Worm (Caenorhabditis elegans) whole organism, mixed stage, embryonic: ENCODE measurements around the gene fbxa-98.
"Not testable (repeated sequence)": the region's sequence is repeated elsewhere in the genome, so short reads cannot be mapped to it uniquely, and the experiment has no call there.

ENCODE experiments used
- M03D4.4 ChIP-seq: sonication (generic microtip); optimal IDR thresholded peaks from 2 replicates; lab custom pipeline; 2017; ENCODE audit warnings: mild to moderate bottlenecking, missing genetic modification characterization, missing compliant biosample characterization
- blmp-1 ChIP-seq: fragments of 150-350 bp; optimal IDR thresholded peaks from 2 replicates; lab custom pipeline; 2014; ENCODE audit warnings: missing biosample characterization, missing genetic modification characterization
- ceh-39 ChIP-seq: fragments of 150-350 bp; optimal IDR thresholded peaks from 2 replicates; lab custom pipeline; 2014; ENCODE audit warnings: missing biosample characterization, missing genetic modification characterization
- ceh-43 ChIP-seq: fragments of 200-800 bp; sonication (Bioruptor generic); optimal IDR thresholded peaks from 2 replicates; lab custom pipeline; 2018; ENCODE audit warnings: mild to moderate bottlenecking, missing genetic modification characterization, moderate library complexity, missing compliant biosample characterization
- ceh-83 ChIP-seq: fragments of 200-800 bp; sonication (Bioruptor generic); optimal IDR thresholded peaks from 2 replicates; lab custom pipeline; 2018; ENCODE audit warnings: mild to moderate bottlenecking, missing genetic modification characterization, missing compliant biosample characterization
- ces-1 ChIP-seq: fragments of 150-350 bp; optimal IDR thresholded peaks from 2 replicates; lab custom pipeline; 2014; ENCODE audit warnings: missing biosample characterization, missing genetic modification reagents, missing genetic modification characterization
- cnd-1 ChIP-seq: fragments of 200-800 bp; sonication (Bioruptor generic); optimal IDR thresholded peaks from 2 replicates; lab custom pipeline; 2018; ENCODE audit warnings: mild to moderate bottlenecking, missing genetic modification characterization, missing compliant biosample characterization
- drap-1 ChIP-seq: fragments of 200-800 bp; sonication (Bioruptor generic); optimal IDR thresholded peaks from 3 replicates; lab custom pipeline; 2018; ENCODE audit warnings: mild to moderate bottlenecking, missing genetic modification characterization, missing compliant biosample characterization
- elt-1 ChIP-seq: sonication (generic microtip); optimal IDR thresholded peaks from 2 replicates; lab custom pipeline; 2017; ENCODE audit warnings: missing genetic modification characterization, mild to moderate bottlenecking, missing compliant biosample characterization, antibody characterized with exemption, moderate library complexity, borderline replicate concordance; ENCODE audit not compliant: insufficient read depth
- elt-3 ChIP-seq: fragments of 150-350 bp; optimal IDR thresholded peaks from 2 replicates; lab custom pipeline; 2014; ENCODE audit warnings: missing biosample characterization, missing genetic modification characterization
- flh-1 ChIP-seq: fragments of 200-800 bp; sonication (Bioruptor generic); optimal IDR thresholded peaks from 2 replicates; lab custom pipeline; 2018; ENCODE audit warnings: mild to moderate bottlenecking, missing genetic modification characterization, moderate library complexity, missing compliant biosample characterization
- ham-2 ChIP-seq: fragments of 200-800 bp; sonication (Bioruptor generic); optimal IDR thresholded peaks from 2 replicates; lab custom pipeline; 2018; ENCODE audit warnings: mild to moderate bottlenecking, missing genetic modification characterization, missing compliant biosample characterization
- hlh-1 ChIP-seq: fragments of 150-350 bp; optimal IDR thresholded peaks from 2 replicates; lab custom pipeline; 2014; ENCODE audit warnings: missing biosample characterization, missing genetic modification reagents, missing genetic modification characterization
- lsy-2 ChIP-seq: fragments of 150-350 bp; optimal IDR thresholded peaks from 2 replicates; lab custom pipeline; 2014; ENCODE audit warnings: missing biosample characterization, missing genetic modification characterization
- mab-5 ChIP-seq: fragments of 150-350 bp; optimal IDR thresholded peaks from 2 replicates; lab custom pipeline; 2014; ENCODE audit warnings: missing biosample characterization, missing genetic modification characterization
- mep-1 ChIP-seq: fragments of 150-350 bp; optimal IDR thresholded peaks from 2 replicates; lab custom pipeline; 2017; ENCODE audit warnings: missing biosample characterization, missing genetic modification reagents, missing genetic modification characterization, inconsistent platforms
- mls-2 ChIP-seq: sonication (generic microtip); optimal IDR thresholded peaks from 2 replicates; lab custom pipeline; 2016; ENCODE audit warnings: mild to moderate bottlenecking, missing genetic modification characterization, moderate library complexity, missing compliant biosample characterization
- nhr-2 ChIP-seq: fragments of 150-350 bp; optimal IDR thresholded peaks from 2 replicates; lab custom pipeline; 2014; ENCODE audit warnings: missing biosample characterization, missing genetic modification characterization
- nhr-237 ChIP-seq: fragments of 150-350 bp; optimal IDR thresholded peaks from 2 replicates; lab custom pipeline; 2014; ENCODE audit warnings: missing biosample characterization, missing genetic modification characterization
- nhr-76 ChIP-seq: sonication (generic microtip); optimal IDR thresholded peaks from 2 replicates; lab custom pipeline; 2017; ENCODE audit warnings: missing biosample characterization, missing genetic modification characterization
- sem-2 ChIP-seq: fragments of 200-800 bp; sonication (Bioruptor generic); optimal IDR thresholded peaks from 2 replicates; lab custom pipeline; 2018; ENCODE audit warnings: mild to moderate bottlenecking, missing genetic modification characterization, missing compliant biosample characterization
- snpc-4 ChIP-seq: fragments of 150-350 bp; optimal IDR thresholded peaks from 2 replicates; lab custom pipeline; 2014; ENCODE audit warnings: missing biosample characterization, missing genetic modification characterization
- sptf-1 ChIP-seq: sonication (generic microtip); optimal IDR thresholded peaks from 2 replicates; lab custom pipeline; 2017; ENCODE audit warnings: mild to moderate bottlenecking, missing genetic modification characterization, moderate library complexity, missing compliant biosample characterization
- tbx-8 ChIP-seq: fragments of 200-800 bp; sonication (Bioruptor generic); optimal IDR thresholded peaks from 2 replicates; lab custom pipeline; 2018; ENCODE audit warnings: mild to moderate bottlenecking, missing genetic modification characterization, moderate library complexity, missing compliant biosample characterization
- unc-120 ChIP-seq: sonication (generic microtip); optimal IDR thresholded peaks from 2 replicates; lab custom pipeline; 2017; ENCODE audit warnings: missing genetic modification characterization, missing compliant biosample characterization; ENCODE audit not compliant: poor library complexity, severe bottlenecking
- unc-39 ChIP-seq: fragments of 150-350 bp; optimal IDR thresholded peaks from 2 replicates; lab custom pipeline; 2014; ENCODE audit warnings: missing biosample characterization, missing genetic modification characterization
- zip-8 ChIP-seq: fragments of 150-350 bp; optimal IDR thresholded peaks from 2 replicates; lab custom pipeline; 2014; ENCODE audit warnings: missing biosample characterization, missing genetic modification characterization
- ztf-11 ChIP-seq: fragments of 150-350 bp; optimal IDR thresholded peaks from 2 replicates; lab custom pipeline; 2014; ENCODE audit warnings: missing biosample characterization, missing genetic modification characterization

Gene fbxa-98

DNA sequence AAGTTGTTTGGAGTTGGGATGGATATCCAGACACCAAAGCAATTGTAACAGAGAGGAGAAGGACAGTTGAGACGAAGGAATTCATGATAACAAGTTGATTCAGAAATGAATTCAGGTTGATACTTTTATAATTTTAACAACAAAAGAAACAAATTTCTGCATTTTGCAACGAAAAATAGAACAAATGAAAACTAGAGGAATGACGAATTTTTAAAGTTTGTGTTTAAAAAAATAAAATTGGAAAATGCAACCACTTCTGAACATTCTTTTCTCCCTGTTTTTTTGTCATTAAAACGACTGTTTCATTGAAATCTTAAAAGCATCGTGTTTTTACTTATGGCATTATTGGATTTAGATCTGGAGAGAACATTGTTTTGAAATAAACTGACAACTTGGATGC is 29.4 kb downstream of the fbxa-98 start, which contains the start of gene Y45F10C.2:
Gene Y45F10C.2 (minus strand): TSS at position 101 of the 400 bp plus-strand sequence.
- not testable (repeated sequence) for TF ChIP-seq elt-1; unc-120 (tag; lab: Kevin White, UChicago); nhr-76 (tag; lab: Kevin White, UChicago)

- no peak for TF ChIP-seq lsy-2
- TF ChIP-seq flh-1 = no peak
- TF ChIP-seq ces-1 (GFP tag; lab: Kevin White, UChicago) = no peak
- no peak for TF ChIP-seq nhr-76 (tag; lab: Kevin White, UChicago)
- no peak for TF ChIP-seq M03D4.4 (tag; lab: Kevin White, UChicago)
- TF ChIP-seq nhr-2 (tag; lab: Kevin White, UChicago) = no peak
- TF ChIP-seq sem-2 = no peak
- no peak for TF ChIP-seq mab-5 (tag; lab: Kevin White, UChicago)
- TF ChIP-seq mls-2 (tag; lab: Kevin White, UChicago) = no peak
- TF ChIP-seq drap-1 = no peak
- TF ChIP-seq cnd-1 (tag; lab: Kevin White, UChicago) = no peak
- no peak for TF ChIP-seq ham-2 (GFP tag; lab: Kevin White, UChicago)
Measured at ce11 chrIV:13664090-13664489, 30.9 kb downstream of the fbxa-98 start, which contains the start of gene Y45F10C.4. Y45F10C.4 (minus strand) TSS chrIV:13664190.

DNA sequence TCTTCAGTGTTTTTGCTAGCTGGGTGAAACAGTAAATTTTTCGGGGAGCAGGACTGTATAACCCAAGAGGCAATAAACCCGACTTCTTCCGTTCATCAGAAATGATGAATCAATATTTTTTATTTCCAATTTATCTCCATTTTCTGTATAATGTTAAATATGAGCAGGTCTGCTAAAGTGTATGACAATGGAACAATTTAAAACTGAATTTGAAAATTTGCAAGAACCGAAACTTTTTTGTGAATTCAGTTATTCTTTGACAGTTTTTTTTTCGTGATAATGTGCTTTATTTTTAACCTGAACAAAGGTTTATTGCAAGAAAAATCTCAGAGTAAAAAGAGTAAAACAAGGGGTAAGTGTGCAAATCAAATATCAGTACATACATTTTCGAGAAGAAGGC is 31.9 kb downstream of the fbxa-98 start:
- no peak for TF ChIP-seq mep-1 (tag; lab: Kevin White, UChicago)
- TF ChIP-seq ceh-43 = no peak
- no peak for TF ChIP-seq ztf-11 (tag; lab: Kevin White, UChicago)
- TF ChIP-seq snpc-4 (tag; lab: Kevin White, UChicago) = no peak
- no peak for TF ChIP-seq blmp-1 (tag; lab: Kevin White, UChicago)
- TF ChIP-seq elt-1 = no peak
- TF ChIP-seq sptf-1 (tag; lab: Kevin White, UChicago) = no peak
- TF ChIP-seq mab-5 (tag; lab: Kevin White, UChicago) = no peak
- no peak for TF ChIP-seq nhr-2 (tag; lab: Kevin White, UChicago)
- no peak for TF ChIP-seq unc-39

DNA sequence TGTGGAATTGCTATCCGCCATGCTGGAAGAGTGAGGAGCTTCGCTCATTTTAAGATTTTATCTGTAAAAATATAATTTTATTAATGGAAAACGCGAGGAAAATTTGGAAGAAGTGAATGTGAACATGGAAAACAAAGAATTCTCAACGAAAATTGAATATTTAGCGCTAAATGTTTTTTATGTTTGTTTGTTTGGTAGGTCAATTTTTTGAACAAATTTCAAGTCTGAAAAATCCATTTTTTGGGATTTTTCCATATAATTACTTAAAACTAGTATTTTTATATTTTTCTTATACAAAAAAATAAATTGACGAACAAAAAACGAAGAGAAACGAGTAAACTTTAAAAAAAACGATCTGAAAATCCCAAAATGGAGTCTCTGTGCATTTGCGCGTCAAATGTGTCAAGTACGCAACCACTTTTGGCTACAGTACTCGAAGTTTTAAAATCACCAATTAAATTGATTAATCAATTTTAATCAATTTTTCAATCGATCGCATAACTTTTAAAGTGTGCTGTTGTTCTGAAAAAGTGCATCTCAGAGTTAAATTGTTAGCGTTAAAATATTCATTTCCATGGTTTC is 33.7 kb downstream of the fbxa-98 start, which contains the start of gene fbxa-215:
Gene fbxa-215 (minus strand): TSS at position 61 of the 582 bp plus-strand sequence.
- TF ChIP-seq ces-1 (GFP tag; lab: Kevin White, UChicago) (no peak), ceh-39 (no peak), elt-3 (tag; lab: Kevin White, UChicago) (no peak), ceh-83 (no peak), sptf-1 (tag; lab: Kevin White, UChicago) (no peak), tbx-8 (no peak), blmp-1 (tag; lab: Kevin White, UChicago) (no peak), lsy-2 (no peak), M03D4.4 (tag; lab: Kevin White, UChicago) (no peak)

DNA sequence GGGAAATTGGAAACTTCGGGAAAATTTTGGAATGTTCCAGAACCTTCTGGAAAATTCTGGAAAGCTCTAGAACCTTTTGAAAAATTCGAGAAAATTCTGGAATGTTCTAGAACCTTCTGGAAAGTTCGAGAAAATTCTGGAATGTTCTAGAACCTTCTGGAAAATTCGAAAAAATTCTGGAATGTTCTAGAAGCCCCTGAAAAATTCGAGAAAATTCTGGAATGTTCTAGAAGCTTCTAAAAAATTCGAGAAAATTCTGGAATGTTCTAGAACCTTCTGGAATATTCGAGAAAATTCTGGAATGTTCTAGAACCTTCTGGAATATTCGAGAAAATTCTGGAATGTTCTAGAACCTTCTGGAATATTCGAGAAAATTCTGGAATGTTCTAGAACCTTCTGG is 34.8 kb downstream of the fbxa-98 start:
- TF ChIP-seq ceh-83 = peak; percentile 61

ce11 chrIV:13673504-13673903 is 40.3 kb downstream of the fbxa-98 start, which contains the start of gene oac-48:
oac-48 (plus strand) TSS chrIV:13673804.
- no peak for TF ChIP-seq ceh-39
- no peak for TF ChIP-seq flh-1
- TF ChIP-seq hlh-1 (tag; lab: Kevin White, UChicago) = no peak
- TF ChIP-seq cnd-1 (tag; lab: Kevin White, UChicago) = no peak
- no peak for TF ChIP-seq nhr-237 (tag; lab: Kevin White, UChicago)
- no peak for TF ChIP-seq M03D4.4 (tag; lab: Kevin White, UChicago)

- no peak for TF ChIP-seq snpc-4 (tag; lab: Kevin White, UChicago)
- no peak for TF ChIP-seq blmp-1 (tag; lab: Kevin White, UChicago)
- no peak for TF ChIP-seq nhr-76 (tag; lab: Kevin White, UChicago)
- TF ChIP-seq zip-8 (tag; lab: Kevin White, UChicago) = no peak
- TF ChIP-seq elt-3 (tag; lab: Kevin White, UChicago) = no peak
- TF ChIP-seq nhr-237 (tag; lab: Kevin White, UChicago) = no peak
Measured at ce11 chrIV:13678649-13679048, 45.4 kb downstream of the fbxa-98 start, which contains the start of gene srlf-26. srlf-26 (plus strand) TSS chrIV:13678949.
